Worm (Caenorhabditis elegans): ENCODE measurements around the gene Y39B6A.69.

DNA sequence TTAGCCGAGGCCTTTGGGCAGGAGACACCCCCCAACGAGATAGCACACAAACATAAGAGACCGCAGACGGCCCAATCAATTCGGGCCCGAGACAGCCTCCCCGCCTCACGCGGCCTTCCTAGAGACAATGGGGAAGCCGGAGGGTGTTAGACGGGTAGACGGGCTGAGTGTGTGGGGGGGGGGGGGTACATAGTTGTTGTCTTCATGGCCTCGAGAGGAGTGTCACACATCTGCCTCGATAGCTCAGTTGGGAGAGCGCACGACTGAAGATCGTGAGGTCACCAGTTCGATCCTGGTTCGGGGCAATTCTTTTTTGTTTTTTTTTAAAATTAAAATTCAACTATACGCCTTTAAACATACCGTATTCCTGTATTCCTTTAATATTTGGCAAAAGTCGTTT lies 26.4 kb downstream of the Y39B6A.69 start:
- TF ChIP-seq jun-1 (tag; optimal IDR thresholded peaks at IDR 0.05): peak; percentile 39
- TF ChIP-seq grh-1 (GFP tag; IDR thresholded peaks at IDR 0.05): peak; percentile 63
- no peak for TF ChIP-seq skn-1 (tag; optimal IDR thresholded peaks at IDR 0.05)
- no peak for TF ChIP-seq aha-1 (tag; optimal IDR thresholded peaks at IDR 0.05)

Measured in whole organism, L1 larva.